Worm (Caenorhabditis elegans): ENCODE results near the gene fbxb-107.

DNA sequence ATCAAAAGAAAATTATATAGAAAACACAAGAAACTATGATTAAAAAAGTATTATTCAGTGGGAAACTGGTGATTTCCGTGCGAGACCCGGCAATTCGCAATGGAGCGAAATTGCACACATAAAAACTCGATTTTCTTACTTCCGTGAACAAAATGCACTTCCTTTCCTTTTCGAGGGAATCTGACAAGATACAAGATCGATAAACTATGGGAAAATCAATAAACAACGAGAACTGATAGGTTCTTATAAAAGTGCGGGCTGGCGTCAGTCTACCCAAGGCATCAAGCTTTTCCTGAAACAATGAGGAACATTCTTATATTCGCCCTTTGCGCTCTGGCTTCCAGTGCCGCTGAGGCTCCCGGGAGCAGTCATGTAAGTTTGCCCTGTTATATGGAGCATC is 5.6 kb upstream of the fbxb-107 start, which contains the start of gene F29A7.3:
- TF ChIP-seq aly-1 (tag; optimal IDR thresholded peaks at IDR 0.05) = no peak
- no peak for TF ChIP-seq sea-1 (GFP tag; conservative IDR thresholded peaks at IDR 0.05)
- no peak for TF ChIP-seq ama-1 (optimal IDR thresholded peaks at IDR 0.05)
- no peak for TF ChIP-seq ceh-13 (GFP tag; optimal IDR thresholded peaks at IDR 0.05)
- no peak for TF ChIP-seq ceh-36 (tag; optimal IDR thresholded peaks at IDR 0.05)
- TF ChIP-seq B0310.2 (tag; optimal IDR thresholded peaks at IDR 0.05) = no peak
- no peak for TF ChIP-seq flt-1 (GFP tag; IDR thresholded peaks at IDR 0.05)
- TF ChIP-seq hmbx-1 (tag; optimal IDR thresholded peaks at IDR 0.05) = no peak
- TF ChIP-seq ets-7 (tag; optimal IDR thresholded peaks at IDR 0.05) = no peak
- TF ChIP-seq tbx-11 (GFP tag; IDR thresholded peaks at IDR 0.05) = no peak
- no peak for TF ChIP-seq tra-4 (tag; optimal IDR thresholded peaks at IDR 0.05)

Data from whole organism, early embryonic.